Fruit fly (Drosophila melanogaster) whole organism, embryonic: ENCODE measurements around the gene Abl.
A peak's percentile ranks its signal among the peaks of the same experiment; 100 is the strongest.

ENCODE experiments used
- Antp ChIP-seq: fragments of 200-800 bp; sonication (Bioruptor generic); optimal IDR thresholded peaks from 3 replicates; lab custom pipeline; 2016; ENCODE audit warnings: missing biosample characterization, missing genetic modification characterization
- Awh ChIP-seq: fragments of 200-800 bp; sonication (Bioruptor generic); IDR thresholded peaks from 2 replicates; pipeline ENCODE4, ENCODE4 v1.3.6; 2022; ENCODE audit warnings: missing biosample characterization, missing genetic modification characterization
- CG10209 ChIP-seq: fragments of 200-800 bp; sonication (Bioruptor generic); optimal IDR thresholded peaks from 3 replicates; lab custom pipeline; 2017; ENCODE audit warnings: missing biosample characterization, mild to moderate bottlenecking, missing genetic modification characterization, missing genetic modification reagents
- CG10543 ChIP-seq: fragments of 200-800 bp; sonication (Bioruptor generic); optimal IDR thresholded peaks from 3 replicates; lab custom pipeline; 2017; ENCODE audit warnings: missing biosample characterization, mild to moderate bottlenecking, missing genetic modification characterization, moderate library complexity
- CG12071 ChIP-seq: fragments of 200-800 bp; sonication (Bioruptor generic); optimal IDR thresholded peaks from 3 replicates; lab custom pipeline; 2018; ENCODE audit warnings: missing biosample characterization, mild to moderate bottlenecking, missing genetic modification characterization
- CG12219 ChIP-seq: fragments of 200-800 bp; sonication (Bioruptor generic); optimal IDR thresholded peaks from 3 replicates; lab custom pipeline; 2018; ENCODE audit warnings: missing biosample characterization, mild to moderate bottlenecking, missing genetic modification characterization
- CG1233 ChIP-seq: fragments of 200-800 bp; sonication (Bioruptor generic); optimal IDR thresholded peaks from 4 replicates; lab custom pipeline; 2018; ENCODE audit warnings: missing biosample characterization, mild to moderate bottlenecking, missing genetic modification characterization
- CG12391 ChIP-seq: fragments of 200-800 bp; sonication (Bioruptor generic); optimal IDR thresholded peaks from 3 replicates; lab custom pipeline; 2018; ENCODE audit warnings: missing biosample characterization, mild to moderate bottlenecking, missing genetic modification characterization, moderate library complexity
- CG13296 ChIP-seq: fragments of 200-800 bp; sonication (Bioruptor generic); optimal IDR thresholded peaks from 3 replicates; lab custom pipeline; 2018; ENCODE audit warnings: missing biosample characterization, mild to moderate bottlenecking, missing genetic modification characterization
- CG15073 ChIP-seq: fragments of 200-800 bp; sonication (Bioruptor generic); optimal IDR thresholded peaks from 2 replicates; lab custom pipeline; 2016; ENCODE audit warnings: missing biosample characterization, missing genetic modification characterization
- CG17359 ChIP-seq: fragments of 200-800 bp; sonication (Bioruptor generic); optimal IDR thresholded peaks from 3 replicates; lab custom pipeline; 2018; ENCODE audit warnings: missing biosample characterization, mild to moderate bottlenecking, missing genetic modification characterization, moderate library complexity
- CG18262 ChIP-seq: fragments of 200-800 bp; optimal IDR thresholded peaks from 3 replicates; lab custom pipeline; 2019; ENCODE audit warnings: missing biosample characterization, mild to moderate bottlenecking, missing genetic modification characterization, moderate library complexity
- CG1832 ChIP-seq: fragments of 200-800 bp; sonication (Bioruptor generic); optimal IDR thresholded peaks from 2 replicates; lab custom pipeline; 2017; ENCODE audit warnings: missing biosample characterization, mild to moderate bottlenecking, missing genetic modification characterization, inconsistent platforms
- CG18619 ChIP-seq: fragments of 200-800 bp; sonication (Bioruptor generic); optimal IDR thresholded peaks from 3 replicates; lab custom pipeline; 2017; ENCODE audit warnings: missing biosample characterization, mild to moderate bottlenecking, missing genetic modification characterization
- CG2116 ChIP-seq: fragments of 200-800 bp; sonication (Bioruptor generic); optimal IDR thresholded peaks from 3 replicates; lab custom pipeline; 2018; ENCODE audit warnings: missing biosample characterization, mild to moderate bottlenecking, missing genetic modification characterization
- CG2712 ChIP-seq: fragments of 200-800 bp; optimal IDR thresholded peaks from 3 replicates; lab custom pipeline; 2019; ENCODE audit warnings: missing biosample characterization, mild to moderate bottlenecking, missing genetic modification characterization, moderate library complexity
- CG3065 ChIP-seq: fragments of 200-800 bp; sonication (Bioruptor generic); optimal IDR thresholded peaks from 2 replicates; lab custom pipeline; 2016; ENCODE audit warnings: missing biosample characterization, missing genetic modification characterization
- CG3407 ChIP-seq: fragments of 200-800 bp; sonication (Bioruptor generic); optimal IDR thresholded peaks from 2 replicates; lab custom pipeline; 2018; ENCODE audit warnings: missing biosample characterization, mild to moderate bottlenecking, missing genetic modification characterization
- CG3838 ChIP-seq: fragments of 200-800 bp; sonication (Bioruptor generic); optimal IDR thresholded peaks from 3 replicates; lab custom pipeline; 2016; ENCODE audit warnings: missing biosample characterization, missing genetic modification characterization
- CG3847 ChIP-seq: fragments of 200-800 bp; sonication (Bioruptor generic); IDR thresholded peaks from 2 replicates; pipeline ENCODE4 v1.3.6; 2022; ENCODE audit warnings: missing biosample characterization, missing genetic modification characterization
- CG4404 ChIP-seq: fragments of 200-800 bp; sonication (Bioruptor generic); IDR thresholded peaks from 2 replicates; pipeline ENCODE4 v1.3.6; 2022; ENCODE audit warnings: missing biosample characterization, missing genetic modification characterization
- CG5180 ChIP-seq: fragments of 200-800 bp; sonication (Bioruptor generic); optimal IDR thresholded peaks from 3 replicates; lab custom pipeline; 2017; ENCODE audit warnings: missing biosample characterization, missing genetic modification characterization, mild to moderate bottlenecking, moderate library complexity, missing genetic modification reagents
- CG5245 ChIP-seq: fragments of 200-800 bp; sonication (Bioruptor generic); optimal IDR thresholded peaks from 3 replicates; lab custom pipeline; 2016; ENCODE audit warnings: missing biosample characterization, missing genetic modification characterization
- CG7839 ChIP-seq: fragments of 200-800 bp; sonication (Bioruptor generic); optimal IDR thresholded peaks from 3 replicates; lab custom pipeline; 2018; ENCODE audit warnings: missing biosample characterization, mild to moderate bottlenecking, missing genetic modification characterization, moderate library complexity
- D19A ChIP-seq: fragments of 200-800 bp; optimal IDR thresholded peaks from 3 replicates; lab custom pipeline; 2019; ENCODE audit warnings: missing biosample characterization, mild to moderate bottlenecking, missing genetic modification characterization, moderate library complexity
- Dref ChIP-seq: fragments of 200-800 bp; sonication (Bioruptor generic); IDR thresholded peaks from 2 replicates; pipeline ENCODE4 v1.3.6; 2022; ENCODE audit warnings: missing biosample characterization, missing genetic modification characterization
- ERR ChIP-seq: fragments of 200-800 bp; sonication (Bioruptor generic); optimal IDR thresholded peaks from 2 replicates; lab custom pipeline; 2016; ENCODE audit warnings: missing biosample characterization, missing genetic modification characterization
- Ets97D ChIP-seq: fragments of 200-800 bp; sonication (Bioruptor generic); optimal IDR thresholded peaks from 3 replicates; lab custom pipeline; 2016; ENCODE audit warnings: missing biosample characterization, missing genetic modification characterization
- Fer2 ChIP-seq: fragments of 200-800 bp; sonication (Bioruptor generic); optimal IDR thresholded peaks from 2 replicates; lab custom pipeline; 2018; ENCODE audit warnings: missing biosample characterization, mild to moderate bottlenecking, missing genetic modification characterization, moderate library complexity
- Hr3 ChIP-seq: fragments of 200-800 bp; sonication (Bioruptor generic); optimal IDR thresholded peaks from 3 replicates; lab custom pipeline; 2016; ENCODE audit warnings: missing biosample characterization, missing genetic modification characterization
- Med ChIP-seq: fragments of 200-800 bp; sonication (Bioruptor generic); peaks from one replicate; lab custom pipeline; 2016; ENCODE audit warnings: missing biosample characterization, missing genetic modification characterization, mild to moderate bottlenecking, inconsistent platforms, moderate library complexity
- Opbp ChIP-seq: fragments of 200-800 bp; sonication (Bioruptor generic); IDR thresholded peaks from 3 replicates; pipeline ENCODE4 v1.3.6; 2022; ENCODE audit warnings: missing biosample characterization, missing genetic modification characterization; ENCODE audit not compliant: partially characterized antibody
- Ravus ChIP-seq: fragments of 200-800 bp; sonication (Bioruptor generic); IDR thresholded peaks from 2 replicates; pipeline ENCODE4 v1.3.6; 2022; ENCODE audit warnings: missing biosample characterization, missing genetic modification characterization
- abd-A ChIP-seq: fragments of 200-800 bp; sonication (Bioruptor generic); optimal IDR thresholded peaks from 3 replicates; lab custom pipeline; 2019; ENCODE audit warnings: missing biosample characterization, mild to moderate bottlenecking, missing genetic modification characterization, moderate library complexity
- chinmo ChIP-seq: fragments of 200-800 bp; sonication (Bioruptor generic); IDR thresholded peaks from 4 replicates; pipeline ENCODE4 v1.3.6; 2022; ENCODE audit warnings: missing biosample characterization, missing genetic modification characterization; ENCODE audit not compliant: partially characterized antibody
- crol ChIP-seq: fragments of 200-800 bp; sonication (Bioruptor generic); IDR thresholded peaks from 2 replicates; pipeline ENCODE4 v1.3.6; 2022; ENCODE audit warnings: missing biosample characterization, missing genetic modification characterization
- her ChIP-seq: fragments of 200-800 bp; sonication (Bioruptor generic); optimal IDR thresholded peaks from 2 replicates; lab custom pipeline; 2016; ENCODE audit warnings: missing biosample characterization, missing genetic modification characterization
- kni ChIP-seq: fragments of 200-800 bp; sonication (Bioruptor generic); optimal IDR thresholded peaks from 3 replicates; lab custom pipeline; 2017; ENCODE audit warnings: mild to moderate bottlenecking, missing biosample characterization, missing genetic modification reagents, missing genetic modification characterization
- nau ChIP-seq: fragments of 200-800 bp; sonication (Bioruptor generic); optimal IDR thresholded peaks from 3 replicates; lab custom pipeline; 2017; ENCODE audit warnings: missing biosample characterization, mild to moderate bottlenecking, missing genetic modification characterization, missing genetic modification reagents
- otp ChIP-seq: fragments of 200-800 bp; sonication (Bioruptor generic); IDR thresholded peaks from 3 replicates; pipeline ENCODE4, ENCODE4 v1.3.6; 2022; ENCODE audit warnings: missing biosample characterization, missing genetic modification characterization
- p53 ChIP-seq: fragments of 200-800 bp; sonication (Bioruptor generic); optimal IDR thresholded peaks from 2 replicates; lab custom pipeline; 2016; ENCODE audit warnings: missing biosample characterization, missing genetic modification characterization
- pho ChIP-seq: fragments of 200-800 bp; sonication (Bioruptor generic); optimal IDR thresholded peaks from 2 replicates; lab custom pipeline; 2016; ENCODE audit warnings: missing biosample characterization, missing genetic modification characterization
- salm ChIP-seq: fragments of 200-800 bp; sonication (Bioruptor generic); optimal IDR thresholded peaks from 2 replicates; lab custom pipeline; 2018; ENCODE audit warnings: missing biosample characterization, mild to moderate bottlenecking, missing genetic modification characterization
- scrt ChIP-seq: fragments of 200-800 bp; sonication (Bioruptor generic); optimal IDR thresholded peaks from 2 replicates; lab custom pipeline; 2018; ENCODE audit warnings: missing biosample characterization, mild to moderate bottlenecking, missing genetic modification characterization, moderate library complexity
- sd ChIP-seq: fragments of 200-800 bp; sonication (Bioruptor generic); optimal IDR thresholded peaks from 3 replicates; lab custom pipeline; 2018; ENCODE audit warnings: missing biosample characterization, mild to moderate bottlenecking, missing genetic modification characterization, moderate library complexity
- sens ChIP-seq: fragments of 200-800 bp; sonication (Bioruptor generic); peaks from one replicate; lab custom pipeline; 2016; ENCODE audit warnings: missing biosample characterization, missing genetic modification characterization
- seq ChIP-seq: fragments of 200-800 bp; sonication (Bioruptor generic); IDR thresholded peaks from 2 replicates; pipeline ENCODE4 v1.3.6; 2022; ENCODE audit warnings: missing biosample characterization, missing genetic modification characterization
- sqz ChIP-seq: fragments of 200-800 bp; sonication (Bioruptor generic); optimal IDR thresholded peaks from 3 replicates; lab custom pipeline; 2018; ENCODE audit warnings: missing biosample characterization, mild to moderate bottlenecking, missing genetic modification characterization
- sug ChIP-seq: fragments of 200-800 bp; optimal IDR thresholded peaks from 2 replicates; lab custom pipeline; 2019; ENCODE audit warnings: missing biosample characterization, mild to moderate bottlenecking, missing genetic modification characterization, moderate library complexity
- ttk ChIP-seq: fragments of 200-800 bp; sonication (Bioruptor generic); IDR thresholded peaks from 2 replicates; pipeline ENCODE4 v2.1.2; 2022; ENCODE audit warnings: missing biosample characterization, missing genetic modification characterization
- unpg ChIP-seq: fragments of 200-800 bp; sonication (Bioruptor generic); optimal IDR thresholded peaks from 3 replicates; lab custom pipeline; 2018; ENCODE audit warnings: missing biosample characterization, mild to moderate bottlenecking, missing genetic modification characterization, moderate library complexity

Abl gene

dm6 chr3L:16657014-16657413 is 9.3 kb upstream of the Abl start (continued):
- TF ChIP-seq otp (no peak), CG3065 (GFP tag; lab: Kevin White, UChicago) (no peak), Antp (GFP tag; lab: Kevin White, UChicago) (no peak), CG5180 (peak; percentile 27), Opbp (GFP tag; lab: Robert Waterston, UW) (no peak), ERR (GFP tag; lab: Kevin White, UChicago) (no peak), CG1832 (GFP tag; lab: Kevin White, UChicago) (no peak), Awh (GFP tag; lab: Robert Waterston, UW) (no peak), CG17359 (tag; lab: Kevin White, UChicago) (peak; percentile 15), pho (GFP tag; lab: Kevin White, UChicago) (no peak), kni (GFP tag; lab: Kevin White, UChicago) (no peak), Med (GFP tag; lab: Kevin White, UChicago) (peak; percentile 82), sd (tag; lab: Kevin White, UChicago) (peak; percentile 15), Ravus (GFP tag; lab: Robert Waterston, UW) (no peak), CG2712 (tag; lab: Kevin White, UChicago) (peak; percentile 43), CG1233 (peak; percentile 34), CG4404 (no peak), nau (GFP tag; lab: Kevin White, UChicago) (peak; percentile 50), crol (GFP tag; lab: Robert Waterston, UW) (no peak), scrt (GFP tag; lab: Kevin White, UChicago) (peak; percentile 11), sqz (GFP tag; lab: Kevin White, UChicago) (no peak), salm (no peak), CG18619 (GFP tag; lab: Kevin White, UChicago) (peak; percentile 9), CG3838 (GFP tag; lab: Kevin White, UChicago) (no peak), CG13296 (peak; percentile 31), abd-A (tag; lab: Kevin White, UChicago) (no peak), CG10543 (GFP tag; lab: Kevin White, UChicago) (peak; percentile 30), D19A (tag; lab: Kevin White, UChicago) (peak; percentile 35), CG12071 (GFP tag; lab: Kevin White, UChicago) (no peak), her (GFP tag; lab: Kevin White, UChicago) (no peak), CG2116 (GFP tag; lab: Kevin White, UChicago) (no peak), seq (GFP tag; lab: Robert Waterston, UW) (peak; percentile 54; the same call in 1 of the 2 replicates), CG3847 (GFP tag; lab: Robert Waterston, UW) (no peak; the same call in 1 of the 2 replicates), CG7839 (tag; lab: Kevin White, UChicago) (peak; percentile 44), CG18262 (peak; percentile 41), ttk (GFP tag; lab: Robert Waterston, UW) (no peak), CG5245 (GFP tag; lab: Kevin White, UChicago) (no peak), Fer2 (tag; lab: Kevin White, UChicago) (no peak), CG10209 (peak; percentile 17), p53 (no peak), Ets97D (GFP tag; lab: Kevin White, UChicago) (no peak), Hr3 (GFP tag; lab: Kevin White, UChicago) (no peak), Dref (GFP tag; lab: Robert Waterston, UW) (no peak), unpg (GFP tag; lab: Kevin White, UChicago) (peak; percentile 21), sens (GFP tag; lab: Kevin White, UChicago) (peak; percentile 83), sug (tag; lab: Kevin White, UChicago) (no peak), CG12219 (GFP tag; lab: Kevin White, UChicago) (no peak), chinmo (GFP tag; lab: Robert Waterston, UW) (no peak), CG3407 (GFP tag; lab: Kevin White, UChicago) (no peak), CG12391 (tag; lab: Kevin White, UChicago) (peak; percentile 48), CG15073 (GFP tag; lab: Kevin White, UChicago) (no peak)
